Worm (Caenorhabditis elegans) whole organism, L3 larva: Measurements from ENCODE around the gene Y37A1A.4.
A peak's percentile ranks its signal among the peaks of the same experiment; 100 is the strongest.

Source experiments
- R02D3.7 ChIP-seq: fragments of 150-350 bp; optimal IDR thresholded peaks from 2 replicates; lab custom pipeline; 2014; ENCODE audit warnings: missing biosample characterization, missing genetic modification characterization
- ZK546.5 ChIP-seq: sonication (generic microtip); optimal IDR thresholded peaks from 2 replicates; lab custom pipeline; 2017; ENCODE audit warnings: missing biosample characterization, missing genetic modification characterization
- aly-2 ChIP-seq: fragments of 150-350 bp; optimal IDR thresholded peaks from 2 replicates; lab custom pipeline; 2014; ENCODE audit warnings: missing biosample characterization, missing genetic modification characterization
- ama-1 ChIP-seq: fragments of 150-350 bp; optimal IDR thresholded peaks from 2 replicates; lab custom pipeline; 2018
- ceh-16 ChIP-seq: sonication (generic microtip); optimal IDR thresholded peaks from 2 replicates; lab custom pipeline; 2017; ENCODE audit warnings: missing biosample characterization, missing genetic modification characterization
- ceh-28 ChIP-seq: fragments of 150-350 bp; optimal IDR thresholded peaks from 2 replicates; lab custom pipeline; 2014; ENCODE audit warnings: missing biosample characterization, missing genetic modification reagents, missing genetic modification characterization
- ceh-82 ChIP-seq: fragments of 150-350 bp; optimal IDR thresholded peaks from 2 replicates; lab custom pipeline; 2014; ENCODE audit warnings: missing biosample characterization, missing genetic modification characterization
- ceh-9 ChIP-seq: sonication (generic microtip); optimal IDR thresholded peaks from 2 replicates; lab custom pipeline; 2018; ENCODE audit warnings: missing biosample characterization, missing genetic modification characterization
- daf-12 ChIP-seq: fragments of 150-350 bp; optimal IDR thresholded peaks from 2 replicates; lab custom pipeline; 2014; ENCODE audit warnings: missing biosample characterization, missing genetic modification reagents, missing genetic modification characterization
- egl-27 ChIP-seq: sonication (generic microtip); optimal IDR thresholded peaks from 4 replicates; lab custom pipeline; 2017; ENCODE audit warnings: missing biosample characterization, missing genetic modification reagents, missing genetic modification characterization
- egl-5 ChIP-seq: fragments of 150-350 bp; optimal IDR thresholded peaks from 2 replicates; lab custom pipeline; 2017; ENCODE audit warnings: missing biosample characterization, missing genetic modification reagents, missing genetic modification characterization, inconsistent platforms
- elt-1 ChIP-seq: fragments of 150-350 bp; optimal IDR thresholded peaks from 2 replicates; lab custom pipeline; 2014; ENCODE audit warnings: missing biosample characterization, missing genetic modification characterization
- elt-2 ChIP-seq: sonication (generic microtip); optimal IDR thresholded peaks from 2 replicates; lab custom pipeline; 2016; ENCODE audit warnings: missing genetic modification reagents, mild to moderate bottlenecking, missing genetic modification characterization, missing compliant biosample characterization
- elt-3 ChIP-seq, 3 experiments: fragments of 150-350 bp in 1 of 3; sonication (generic microtip) in 2 of 3; optimal IDR thresholded peaks; 2 replicates in 2 of 3; 4 replicates in 1 of 3; lab custom pipeline; 2014 to 2017; ENCODE audit warnings: missing biosample characterization in 3 of 3, missing genetic modification characterization in 3 of 3
- eor-1 ChIP-seq, 2 experiments: fragments of 150-350 bp; optimal IDR thresholded peaks; 2 replicates each; lab custom pipeline; 2014 to 2018; ENCODE audit warnings: missing biosample characterization in 2 of 2, missing genetic modification characterization in 2 of 2
- fkh-10 ChIP-seq: sonication (generic microtip); optimal IDR thresholded peaks from 2 replicates; lab custom pipeline; 2017; ENCODE audit warnings: missing biosample characterization, missing genetic modification reagents, missing genetic modification characterization
- fkh-2 ChIP-seq: fragments of 150-350 bp; optimal IDR thresholded peaks from 2 replicates; lab custom pipeline; 2014; ENCODE audit warnings: missing biosample characterization, missing genetic modification reagents, missing genetic modification characterization
- fos-1 ChIP-seq: fragments of 150-350 bp; optimal IDR thresholded peaks from 2 replicates; lab custom pipeline; 2014; ENCODE audit warnings: missing biosample characterization, missing genetic modification characterization
- hmg-11 ChIP-seq: sonication (generic microtip); optimal IDR thresholded peaks from 2 replicates; lab custom pipeline; 2016; ENCODE audit warnings: missing genetic modification characterization, missing compliant biosample characterization
- jun-1 ChIP-seq: fragments of 150-350 bp; optimal IDR thresholded peaks from 2 replicates; lab custom pipeline; 2014; ENCODE audit warnings: missing biosample characterization, missing genetic modification reagents, missing genetic modification characterization
- lin-15B ChIP-seq: fragments of 150-350 bp; optimal IDR thresholded peaks from 2 replicates; lab custom pipeline; 2014; ENCODE audit warnings: missing biosample characterization, missing genetic modification characterization
- lin-39 ChIP-seq: fragments of 150-350 bp; optimal IDR thresholded peaks from 2 replicates; lab custom pipeline; 2018; ENCODE audit warnings: missing biosample characterization, missing genetic modification reagents, missing genetic modification characterization
- lsy-12 ChIP-seq: sonication (generic microtip); optimal IDR thresholded peaks from 2 replicates; lab custom pipeline; 2016; ENCODE audit warnings: mild to moderate bottlenecking, missing genetic modification characterization, missing compliant biosample characterization
- mdl-1 ChIP-seq: fragments of 150-350 bp; optimal IDR thresholded peaks from 2 replicates; lab custom pipeline; 2014; ENCODE audit warnings: missing biosample characterization, missing genetic modification characterization
- mml-1 ChIP-seq: fragments of 150-350 bp; sonication (generic microtip); optimal IDR thresholded peaks from 3 replicates; lab custom pipeline; 2014; ENCODE audit warnings: missing biosample characterization, missing genetic modification characterization
- nfya-1 ChIP-seq: sonication (generic microtip); optimal IDR thresholded peaks from 2 replicates; lab custom pipeline; 2017; ENCODE audit warnings: missing genetic modification characterization, mild to moderate bottlenecking, missing compliant biosample characterization, antibody characterized with exemption, moderate library complexity; ENCODE audit not compliant: insufficient read depth
- nhr-11 ChIP-seq: fragments of 150-350 bp; optimal IDR thresholded peaks from 2 replicates; lab custom pipeline; 2014; ENCODE audit warnings: missing biosample characterization, missing genetic modification characterization
- nhr-12 ChIP-seq: fragments of 150-350 bp; optimal IDR thresholded peaks from 2 replicates; lab custom pipeline; 2014; ENCODE audit warnings: missing biosample characterization, missing genetic modification characterization
- nhr-23 ChIP-seq: fragments of 150-350 bp; optimal IDR thresholded peaks from 2 replicates; lab custom pipeline; 2014; ENCODE audit warnings: missing biosample characterization, missing genetic modification reagents, missing genetic modification characterization
- nhr-237 ChIP-seq: fragments of 150-350 bp; optimal IDR thresholded peaks from 2 replicates; lab custom pipeline; 2014; ENCODE audit warnings: missing biosample characterization, missing genetic modification characterization
- nhr-25 ChIP-seq: sonication (generic microtip); optimal IDR thresholded peaks from 2 replicates; lab custom pipeline; 2017; ENCODE audit warnings: missing biosample characterization, missing genetic modification characterization
- nhr-28 ChIP-seq: fragments of 150-350 bp; optimal IDR thresholded peaks from 2 replicates; lab custom pipeline; 2014; ENCODE audit warnings: missing biosample characterization, missing genetic modification characterization
- nhr-43 ChIP-seq: sonication (generic microtip); optimal IDR thresholded peaks from 2 replicates; lab custom pipeline; 2016; ENCODE audit warnings: mild to moderate bottlenecking, missing genetic modification characterization, missing compliant biosample characterization; ENCODE audit not compliant: poor library complexity, severe bottlenecking
- nhr-76 ChIP-seq: fragments of 150-350 bp; sonication (generic microtip); optimal IDR thresholded peaks from 5 replicates; lab custom pipeline; 2014; ENCODE audit warnings: missing biosample characterization, missing genetic modification characterization
- nhr-77 ChIP-seq: fragments of 150-350 bp; optimal IDR thresholded peaks from 2 replicates; lab custom pipeline; 2014; ENCODE audit warnings: missing biosample characterization, missing genetic modification characterization
- pha-4 ChIP-seq: fragments of 150-350 bp; optimal IDR thresholded peaks from 2 replicates; lab custom pipeline; 2014; ENCODE audit warnings: missing biosample characterization, missing genetic modification reagents, missing genetic modification characterization
- sea-2 ChIP-seq: fragments of 150-350 bp; sonication (generic microtip); optimal IDR thresholded peaks from 4 replicates; lab custom pipeline; 2014; ENCODE audit warnings: missing biosample characterization, missing genetic modification reagents, missing genetic modification characterization
- skn-1 ChIP-seq: fragments of 150-350 bp; optimal IDR thresholded peaks from 2 replicates; lab custom pipeline; 2014; ENCODE audit warnings: missing biosample characterization, missing genetic modification characterization
- snpc-4 ChIP-seq: fragments of 150-350 bp; optimal IDR thresholded peaks from 2 replicates; lab custom pipeline; 2014; ENCODE audit warnings: missing biosample characterization, missing genetic modification characterization
- tbx-2 ChIP-seq: sonication (generic microtip); optimal IDR thresholded peaks from 2 replicates; lab custom pipeline; 2016; ENCODE audit warnings: mild to moderate bottlenecking, missing genetic modification characterization, missing compliant biosample characterization
- unc-39 ChIP-seq: sonication (generic microtip); optimal IDR thresholded peaks from 4 replicates; lab custom pipeline; 2017; ENCODE audit warnings: missing biosample characterization, missing genetic modification characterization
- unc-62 ChIP-seq: fragments of 150-350 bp; sonication (generic microtip); optimal IDR thresholded peaks from 4 replicates; lab custom pipeline; 2014; ENCODE audit warnings: missing biosample characterization, missing genetic modification reagents, missing genetic modification characterization
- zag-1 ChIP-seq: fragments of 150-350 bp; optimal IDR thresholded peaks from 2 replicates; lab custom pipeline; 2014; ENCODE audit warnings: missing biosample characterization, missing genetic modification characterization
- ztf-11 ChIP-seq: fragments of 150-350 bp; optimal IDR thresholded peaks from 2 replicates; lab custom pipeline; 2014; ENCODE audit warnings: missing biosample characterization, missing genetic modification characterization
- ztf-4 ChIP-seq: fragments of 150-350 bp; optimal IDR thresholded peaks from 2 replicates; lab custom pipeline; 2014; ENCODE audit warnings: missing biosample characterization, missing genetic modification characterization

The Y37A1A.4 gene

DNA sequence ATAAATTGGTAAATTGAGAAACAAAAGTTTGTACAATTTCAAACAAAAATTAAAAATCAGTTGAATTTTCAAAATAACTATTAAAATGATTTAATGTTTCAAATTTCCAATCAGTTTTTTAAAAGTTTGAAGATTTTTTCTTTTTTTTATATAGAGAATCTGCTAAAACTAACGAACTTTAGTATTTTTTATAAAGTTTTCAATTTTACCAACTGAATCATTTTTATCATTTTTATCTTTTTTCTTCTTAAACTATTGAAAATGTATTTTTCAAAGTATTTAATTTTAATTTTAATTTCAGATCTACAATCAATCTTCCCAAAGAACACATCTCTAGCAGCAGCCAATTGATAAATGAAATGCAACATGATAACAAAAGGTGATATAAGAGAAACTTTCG, at the start of gene Y37A1A.4:
TSS of gene Y37A1A.4 (plus strand) at position 301 of the 400 bp plus-strand sequence.
- TF ChIP-seq snpc-4 = no peak
- no peak for TF ChIP-seq mml-1 (tag; lab: Kevin White, UChicago)
- no peak for TF ChIP-seq fkh-10 (GFP tag; lab: Kevin White, UChicago)
- no peak for TF ChIP-seq nhr-43 (tag; lab: Kevin White, UChicago)
- TF ChIP-seq nhr-23 (tag; lab: Kevin White, UChicago) = no peak
- TF ChIP-seq elt-1 (tag; lab: Kevin White, UChicago) = no peak
- no peak for TF ChIP-seq sea-2 (GFP tag; lab: Kevin White, UChicago)
- TF ChIP-seq elt-2 = no peak
- TF ChIP-seq pha-4 (tag; lab: Kevin White, UChicago) = no peak
- TF ChIP-seq fos-1 (tag; lab: Kevin White, UChicago) = no peak
- no peak for TF ChIP-seq hmg-11 (tag; lab: Kevin White, UChicago)
- TF ChIP-seq ama-1 = no peak
- TF ChIP-seq ceh-16 (tag; lab: Kevin White, UChicago) = no peak
- no peak for TF ChIP-seq zag-1 (tag; lab: Kevin White, UChicago)
- TF ChIP-seq nhr-11 = no peak
- TF ChIP-seq, all 47 proteins: peak for 0

DNA sequence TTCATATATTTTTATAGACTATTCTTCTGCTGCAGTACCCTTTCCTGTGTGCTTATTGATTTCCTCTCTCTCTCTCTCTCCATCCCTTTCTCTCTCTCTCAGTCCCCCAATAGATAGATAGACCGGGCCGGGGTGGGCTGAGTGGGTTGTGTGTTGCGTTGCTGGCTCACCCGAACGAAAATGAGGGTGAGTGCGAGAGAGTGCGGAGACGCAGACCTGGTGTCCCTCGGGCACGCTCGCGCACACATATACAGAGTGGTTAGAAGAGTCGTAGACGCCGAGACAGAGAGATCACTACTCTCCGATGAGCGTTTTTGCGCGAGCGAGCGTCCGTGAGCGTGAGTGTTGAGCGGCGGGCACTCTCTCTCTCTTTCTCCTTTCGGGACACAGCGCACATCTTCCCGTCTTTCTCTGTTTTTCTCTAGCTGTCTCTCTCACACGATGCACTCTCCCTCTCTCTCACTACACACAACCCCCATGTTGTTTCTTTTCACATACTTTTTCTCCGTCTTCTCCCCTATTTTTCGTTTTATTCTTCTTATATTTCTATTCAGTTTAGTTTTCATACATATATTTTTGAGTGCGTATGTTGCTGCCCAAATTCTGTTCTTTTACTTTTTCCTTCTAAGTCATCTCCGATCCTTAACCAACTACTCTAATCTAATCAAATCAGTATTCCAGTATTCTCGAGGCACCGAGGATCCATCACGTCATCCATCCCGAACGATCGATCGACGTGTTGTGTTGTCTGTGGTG, 46.6 kb upstream of the Y37A1A.4 start, which contains the start of gene lin-66:
TSS of gene lin-66 (plus strand) at position 672 of the 756 bp plus-strand sequence.
- TF ChIP-seq ceh-9 (tag; lab: Kevin White, UChicago) (no peak), mml-1 (tag; lab: Kevin White, UChicago) (no peak), elt-2 (peak; percentile 86), tbx-2 (tag; lab: Kevin White, UChicago) (peak; percentile 66), pha-4 (tag; lab: Kevin White, UChicago) (peak; percentile 75), nhr-12 (tag; lab: Kevin White, UChicago) (no peak), hmg-11 (tag; lab: Kevin White, UChicago) (peak; percentile 99), ztf-11 (tag; lab: Kevin White, UChicago) (no peak), nhr-23 (tag; lab: Kevin White, UChicago) (peak; percentile 55), lin-39 (tag; lab: Kevin White, UChicago) (peak; percentile 98), fkh-2 (peak; percentile 43), skn-1 (tag; lab: Kevin White, UChicago) (no peak), unc-39 (peak; percentile 17), snpc-4 (peak; percentile 55), nhr-11 (peak; percentile 62), zag-1 (tag; lab: Kevin White, UChicago) (peak; percentile 33), mdl-1 (tag; lab: Kevin White, UChicago) (peak; percentile 68), nhr-43 (tag; lab: Kevin White, UChicago) (peak; percentile 75), nhr-237 (tag; lab: Kevin White, UChicago) (no peak), eor-1 (tag; optimal IDR thresholded peaks at IDR 0.05; lab: Kevin White, UChicago) (no peak), elt-3 (tag; optimal IDR thresholded peaks at IDR 0.05; lab: Kevin White, UChicago) (no peak), nfya-1 (peak; percentile 90), ceh-82 (peak; percentile 2), ztf-4 (tag; lab: Kevin White, UChicago) (no peak), ceh-28 (tag; lab: Kevin White, UChicago) (peak; percentile 75), ceh-16 (tag; lab: Kevin White, UChicago) (no peak), nhr-28 (no peak), lin-15B (peak; percentile 69), R02D3.7 (tag; lab: Kevin White, UChicago) (peak; percentile 46), elt-1 (tag; lab: Kevin White, UChicago) (no peak), egl-5 (tag; lab: Kevin White, UChicago) (peak; percentile 37), nhr-25 (tag; lab: Kevin White, UChicago) (peak; percentile 89), fos-1 (tag; lab: Kevin White, UChicago) (no peak), egl-27 (tag; lab: Kevin White, UChicago) (peak; percentile 62), daf-12 (tag; lab: Kevin White, UChicago) (no peak), jun-1 (peak; percentile 90), ama-1 (no peak), ZK546.5 (tag; lab: Kevin White, UChicago) (no peak), unc-62 (GFP tag; lab: Kevin White, UChicago) (peak; percentile 64), nhr-77 (tag; lab: Kevin White, UChicago) (peak; percentile 62), aly-2 (tag; lab: Kevin White, UChicago) (peak; percentile 38), lsy-12 (peak; percentile 92), nhr-76 (no peak)
